Worm (Caenorhabditis elegans) whole organism, L1 larva: ENCODE data around the gene vglu-2.

Source experiments
- C34B4.2 ChIP-seq: sonication (generic microtip); optimal IDR thresholded peaks from 2 replicates; lab custom pipeline; 2017; ENCODE audit warnings: mild to moderate bottlenecking, missing genetic modification characterization, missing compliant biosample characterization
- F16B12.6 ChIP-seq: fragments of 150-350 bp; optimal IDR thresholded peaks from 2 replicates; lab custom pipeline; 2014; ENCODE audit warnings: missing biosample characterization, missing genetic modification characterization
- blmp-1 ChIP-seq: fragments of 150-350 bp; optimal IDR thresholded peaks from 2 replicates; lab custom pipeline; 2014; ENCODE audit warnings: missing biosample characterization, missing genetic modification characterization
- ceh-8 ChIP-seq: fragments of 200-800 bp; sonication (Bioruptor generic); optimal IDR thresholded peaks from 2 replicates; lab custom pipeline; 2018; ENCODE audit warnings: mild to moderate bottlenecking, missing genetic modification characterization, moderate library complexity, missing compliant biosample characterization
- ceh-82 ChIP-seq, 3 experiments: fragments of 150-350 bp in 1 of 3; sonication (generic microtip) in 2 of 3; optimal IDR thresholded peaks; 2 replicates each; lab custom pipeline; 2014 to 2017; ENCODE audit warnings: missing biosample characterization in 3 of 3, missing genetic modification characterization in 3 of 3
- ceh-88 ChIP-seq: fragments of 200-800 bp; sonication (Bioruptor generic); IDR thresholded peaks from 2 replicates; pipeline ENCODE4 v1.3.6; 2022; ENCODE audit warnings: missing genetic modification characterization, missing compliant biosample characterization
- ces-1 ChIP-seq: fragments of 150-350 bp; optimal IDR thresholded peaks from 2 replicates; lab custom pipeline; 2014; ENCODE audit warnings: missing biosample characterization, missing genetic modification reagents, missing genetic modification characterization
- dpl-1 ChIP-seq, 3 experiments: fragments of 150-350 bp in 2 of 3; sonication (generic microtip) in 1 of 3; optimal IDR thresholded peaks; 2 replicates each; lab custom pipeline; 2014 to 2017; ENCODE audit warnings: missing biosample characterization in 3 of 3, missing genetic modification characterization in 3 of 3, missing genetic modification reagents in 3 of 3
- efl-1 ChIP-seq, 4 experiments: fragments of 150-350 bp; optimal IDR thresholded peaks in 3 of 4; peaks in 1 of 4; 1 replicate in 1 of 4; 2 replicates in 3 of 4; lab custom pipeline; 2014; ENCODE audit warnings: missing biosample characterization in 2 of 4, missing genetic modification characterization in 2 of 4, missing genetic modification reagents in 2 of 4
- efl-3 ChIP-seq: fragments of 200-800 bp; sonication (Bioruptor generic); optimal IDR thresholded peaks from 2 replicates; lab custom pipeline; 2018; ENCODE audit warnings: mild to moderate bottlenecking, missing genetic modification characterization, missing compliant biosample characterization
- elt-3 ChIP-seq, 6 experiments: fragments of 150-350 bp in 1 of 6; sonication (generic microtip); optimal IDR thresholded peaks; 2 replicates each; lab custom pipeline; 2017 to 2018; ENCODE audit warnings: missing biosample characterization in 6 of 6, missing genetic modification characterization in 6 of 6, inconsistent platforms in 1 of 6
- fkh-10 ChIP-seq: sonication (generic microtip); optimal IDR thresholded peaks from 2 replicates; lab custom pipeline; 2017; ENCODE audit warnings: missing biosample characterization, missing genetic modification reagents, missing genetic modification characterization
- fkh-8 ChIP-seq: sonication (generic microtip); optimal IDR thresholded peaks from 2 replicates; lab custom pipeline; 2016; ENCODE audit warnings: mild to moderate bottlenecking, missing genetic modification characterization, missing compliant biosample characterization
- grh-1 ChIP-seq: fragments of 200-800 bp; sonication (Bioruptor generic); IDR thresholded peaks from 2 replicates; pipeline ENCODE4 v1.3.6; 2022; ENCODE audit warnings: missing genetic modification reagents, missing genetic modification characterization, missing compliant biosample characterization
- hlh-17 ChIP-seq: fragments of 200-800 bp; sonication (Bioruptor generic); optimal IDR thresholded peaks from 2 replicates; lab custom pipeline; 2018; ENCODE audit warnings: missing genetic modification characterization, mild to moderate bottlenecking, missing compliant biosample characterization, moderate library complexity, borderline replicate concordance
- hlh-4 ChIP-seq: sonication (generic microtip); optimal IDR thresholded peaks from 2 replicates; lab custom pipeline; 2016; ENCODE audit warnings: mild to moderate bottlenecking, missing genetic modification characterization, missing compliant biosample characterization
- hpl-2 ChIP-seq: fragments of 150-350 bp; optimal IDR thresholded peaks from 2 replicates; lab custom pipeline; 2014; ENCODE audit warnings: missing biosample characterization, missing genetic modification reagents, missing genetic modification characterization
- jun-1 ChIP-seq: fragments of 150-350 bp; optimal IDR thresholded peaks from 2 replicates; lab custom pipeline; 2014; ENCODE audit warnings: missing biosample characterization, missing genetic modification reagents, missing genetic modification characterization
- lin-14 ChIP-seq: fragments of 200-800 bp; sonication (Bioruptor generic); optimal IDR thresholded peaks from 2 replicates; lab custom pipeline; 2018; ENCODE audit warnings: mild to moderate bottlenecking, missing genetic modification characterization, moderate library complexity, missing compliant biosample characterization
- lin-35 ChIP-seq, 2 experiments: fragments of 150-350 bp; optimal IDR thresholded peaks; 2 replicates each; lab custom pipeline; 2014; ENCODE audit warnings: missing biosample characterization in 2 of 2, missing genetic modification characterization in 2 of 2, missing genetic modification reagents in 2 of 2
- lir-3 ChIP-seq: sonication (generic microtip); optimal IDR thresholded peaks from 2 replicates; lab custom pipeline; 2016; ENCODE audit warnings: mild to moderate bottlenecking, missing genetic modification characterization, moderate library complexity, missing compliant biosample characterization; ENCODE audit not compliant: poor library complexity
- mab-9 ChIP-seq: fragments of 200-800 bp; sonication (Bioruptor generic); IDR thresholded peaks from 2 replicates; pipeline ENCODE4 v1.3.6; 2022; ENCODE audit warnings: missing genetic modification reagents, missing genetic modification characterization, missing compliant biosample characterization
- mep-1 ChIP-seq: fragments of 150-350 bp; optimal IDR thresholded peaks from 2 replicates; lab custom pipeline; 2014; ENCODE audit warnings: missing biosample characterization, missing genetic modification characterization
- nhr-20 ChIP-seq: sonication (generic microtip); optimal IDR thresholded peaks from 2 replicates; lab custom pipeline; 2016; ENCODE audit warnings: mild to moderate bottlenecking, missing genetic modification characterization, missing compliant biosample characterization
- nhr-28 ChIP-seq: fragments of 150-350 bp; optimal IDR thresholded peaks from 2 replicates; lab custom pipeline; 2014; ENCODE audit warnings: missing biosample characterization, missing genetic modification characterization
- nhr-71 ChIP-seq: sonication (generic microtip); optimal IDR thresholded peaks from 2 replicates; lab custom pipeline; 2016; ENCODE audit warnings: mild to moderate bottlenecking, missing genetic modification characterization, moderate library complexity, missing compliant biosample characterization
- nhr-76 ChIP-seq: sonication (generic microtip); optimal IDR thresholded peaks from 2 replicates; lab custom pipeline; 2017; ENCODE audit warnings: missing biosample characterization, missing genetic modification characterization
- nhr-85 ChIP-seq: sonication (generic microtip); peaks from one replicate; lab custom pipeline; 2016; ENCODE audit warnings: missing genetic modification characterization, inconsistent platforms, missing compliant biosample characterization
- skn-1 ChIP-seq: fragments of 150-350 bp; optimal IDR thresholded peaks from 2 replicates; lab custom pipeline; 2014; ENCODE audit warnings: missing biosample characterization, missing genetic modification characterization
- snu-23 ChIP-seq: sonication (generic microtip); optimal IDR thresholded peaks from 2 replicates; lab custom pipeline; 2016; ENCODE audit warnings: missing genetic modification characterization, missing compliant biosample characterization
- sox-4 ChIP-seq: sonication (generic microtip); optimal IDR thresholded peaks from 2 replicates; lab custom pipeline; 2016; ENCODE audit warnings: missing genetic modification characterization, missing compliant biosample characterization
- sptf-1 ChIP-seq: fragments of 150-350 bp; optimal IDR thresholded peaks from 2 replicates; lab custom pipeline; 2014; ENCODE audit warnings: missing biosample characterization, missing genetic modification characterization
- sup-37 ChIP-seq: fragments of 200-800 bp; sonication (Bioruptor generic); optimal IDR thresholded peaks from 2 replicates; lab custom pipeline; 2018; ENCODE audit warnings: mild to moderate bottlenecking, missing genetic modification characterization, missing compliant biosample characterization
- vab-15 ChIP-seq: sonication (generic microtip); optimal IDR thresholded peaks from 2 replicates; lab custom pipeline; 2017; ENCODE audit warnings: missing genotype, mild to moderate bottlenecking, missing genetic modification characterization, missing compliant biosample characterization
- ztf-11 ChIP-seq, 2 experiments: sonication (generic microtip); optimal IDR thresholded peaks; 2 replicates each; lab custom pipeline; 2016 to 2017; ENCODE audit warnings: missing genetic modification characterization in 2 of 2, missing biosample characterization in 1 of 2, missing compliant biosample characterization in 1 of 2
- ztf-4 ChIP-seq: fragments of 150-350 bp; optimal IDR thresholded peaks from 2 replicates; lab custom pipeline; 2014; ENCODE audit warnings: missing biosample characterization, missing genetic modification characterization

Gene vglu-2

DNA sequence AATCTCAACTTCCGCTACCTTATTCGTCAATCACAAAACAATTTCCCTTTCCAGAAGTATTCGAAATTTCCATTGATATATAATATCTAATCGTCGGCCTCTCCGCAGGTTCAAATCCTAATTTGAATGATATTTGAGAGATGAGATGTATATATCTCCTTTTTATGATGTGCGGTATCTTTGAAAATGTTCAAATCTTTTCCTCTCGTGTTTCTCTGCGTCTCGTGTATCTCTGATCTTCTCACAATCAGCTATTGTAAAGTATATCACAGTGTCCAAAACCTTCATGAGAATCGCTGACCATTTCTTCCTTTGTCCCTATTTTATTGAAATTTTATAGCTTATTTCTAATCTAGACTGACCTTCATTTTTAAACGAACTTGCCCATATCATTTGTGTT lies 5.1 kb upstream of the vglu-2 start:
- no peak for TF ChIP-seq skn-1
- peak; percentile 3 for TF ChIP-seq lin-14 (GFP tag; lab: Kevin White, UChicago)
- TF ChIP-seq ceh-88 (GFP tag; lab: Robert Waterston, UW), result no peak
- TF ChIP-seq ztf-4 (tag; lab: Kevin White, UChicago), result no peak
- peak; percentile 73 for TF ChIP-seq nhr-85
- TF ChIP-seq blmp-1 (tag; lab: Kevin White, UChicago), result peak; percentile 48
- TF ChIP-seq elt-3 (tag; optimal IDR thresholded peaks at IDR 0.05; lab: Kevin White, UChicago), result peak in 4 of 6 experiments; percentile 11 to 59 (median 32)
- no peak for TF ChIP-seq efl-3 (GFP tag; lab: Kevin White, UChicago)
- TF ChIP-seq hlh-17 (GFP tag; lab: Kevin White, UChicago), result no peak
- no peak for TF ChIP-seq mep-1 (tag; lab: Kevin White, UChicago)
- no peak for TF ChIP-seq hlh-4 (tag; lab: Kevin White, UChicago)

DNA sequence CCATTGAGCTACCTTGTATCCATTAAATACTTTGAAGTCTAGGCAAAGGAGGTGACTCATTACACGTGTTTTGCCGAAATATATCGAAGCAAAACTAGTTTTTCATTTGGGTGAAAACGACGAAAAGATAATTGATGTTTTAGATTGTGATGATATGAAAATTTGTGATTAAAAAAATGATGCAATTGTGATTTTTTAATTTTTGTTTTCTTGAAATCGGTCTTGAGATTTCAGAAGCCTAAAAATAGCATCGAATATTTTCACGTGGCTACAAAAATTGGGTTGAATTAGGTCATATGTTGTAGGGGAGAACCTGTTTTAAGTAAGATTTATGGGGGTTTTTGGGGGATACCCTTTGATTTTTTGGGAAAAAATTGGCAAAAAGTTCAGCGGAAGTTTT lies 4.4 kb upstream of the vglu-2 start:
- no peak for TF ChIP-seq lir-3 (tag; lab: Kevin White, UChicago)
- peak; percentile 9 for TF ChIP-seq lin-14 (GFP tag; lab: Kevin White, UChicago)
- TF ChIP-seq nhr-28, result no peak
- TF ChIP-seq lin-35 (GFP tag; optimal IDR thresholded peaks at IDR 0.05; lab: Kevin White, UChicago), result peak in 1 of 2 experiments; percentile 52
- TF ChIP-seq nhr-76, result no peak
- TF ChIP-seq nhr-71 (tag; lab: Kevin White, UChicago), result peak; percentile 51
- no peak for TF ChIP-seq ces-1 (GFP tag; lab: Kevin White, UChicago)
- TF ChIP-seq dpl-1 (GFP tag; optimal IDR thresholded peaks at IDR 0.05; lab: Kevin White, UChicago), result no peak
- TF ChIP-seq sup-37 (GFP tag; lab: Kevin White, UChicago), result no peak
- TF ChIP-seq nhr-85, result peak; percentile 95
- peak; percentile 3 for TF ChIP-seq snu-23
- no peak for TF ChIP-seq mab-9
- TF ChIP-seq sox-4 (tag; lab: Kevin White, UChicago), result no peak
- TF ChIP-seq F16B12.6 (tag; lab: Kevin White, UChicago), result no peak
- peak; percentile 41; the same call in 1 of the 2 replicates for TF ChIP-seq grh-1 (GFP tag; lab: Robert Waterston, UW)
- TF ChIP-seq vab-15, result peak; percentile 60
- no peak for TF ChIP-seq ztf-11 (tag; optimal IDR thresholded peaks at IDR 0.05; lab: Kevin White, UChicago)
- no peak for TF ChIP-seq ceh-82 (tag; optimal IDR thresholded peaks at IDR 0.05; lab: Kevin White, UChicago)
- TF ChIP-seq nhr-20 (tag; lab: Kevin White, UChicago), result peak; percentile 53
- TF ChIP-seq efl-1 (optimal IDR thresholded peaks at IDR 0.05; lab: Kevin White, UChicago), result no peak
- peak in 1 of 2 experiments; percentile 93 for TF ChIP-seq efl-1 (GFP tag; optimal IDR thresholded peaks at IDR 0.05 in 1 of 2; lab: Kevin White, UChicago)
- peak in 2 of 6 experiments; percentile 20 to 59 for TF ChIP-seq elt-3 (tag; optimal IDR thresholded peaks at IDR 0.05; lab: Kevin White, UChicago)
- no peak for TF ChIP-seq fkh-10 (GFP tag; lab: Kevin White, UChicago)
- TF ChIP-seq blmp-1 (tag; lab: Kevin White, UChicago), result peak; percentile 23
- TF ChIP-seq sptf-1, result no peak

DNA sequence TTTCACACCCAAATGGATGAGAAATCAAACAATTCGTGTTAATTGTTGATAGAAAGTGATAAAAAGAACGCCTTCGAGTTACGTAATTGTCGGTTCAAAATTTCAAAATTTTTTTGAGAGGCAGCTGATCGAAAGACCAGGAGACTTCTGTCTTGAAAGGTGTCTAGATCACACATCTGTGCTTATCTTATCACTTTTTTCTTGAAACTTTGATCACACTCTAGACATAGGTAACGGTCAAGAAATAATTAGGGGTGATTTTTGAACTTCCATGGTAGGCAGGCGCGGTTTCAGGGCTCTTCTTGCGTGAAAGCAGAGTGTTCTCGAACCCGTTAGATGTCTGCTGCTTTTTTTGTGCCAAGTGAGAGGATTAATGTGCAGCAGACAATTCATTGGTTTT lies 1.6 kb upstream of the vglu-2 start:
- TF ChIP-seq fkh-8 (tag; lab: Kevin White, UChicago) (no peak), elt-3 (tag; optimal IDR thresholded peaks at IDR 0.05; lab: Kevin White, UChicago) (peak in 2 of 6 experiments; percentile 32 to 78), nhr-85 (peak; percentile 72)

DNA sequence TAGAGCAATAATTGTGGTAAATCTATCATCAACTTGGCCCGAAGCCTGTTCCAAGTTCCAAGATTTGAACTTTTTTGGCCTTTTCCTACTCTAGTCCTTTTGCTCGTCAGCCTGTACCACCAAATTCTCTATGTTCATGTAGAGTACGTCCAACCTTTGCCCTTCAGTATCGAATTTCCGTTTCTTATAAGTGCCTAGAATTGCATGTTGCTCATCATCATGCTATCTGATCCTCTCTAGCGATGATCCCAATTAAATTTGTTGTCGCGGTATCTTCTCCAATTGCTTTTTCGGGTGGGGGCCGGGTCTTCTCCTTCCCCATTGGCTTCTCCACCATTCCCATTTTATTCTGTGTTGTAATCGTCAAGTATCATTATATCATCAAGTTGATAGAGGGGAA lies 991 bp upstream of the vglu-2 start:
- TF ChIP-seq hpl-2 (no peak), C34B4.2 (tag; lab: Kevin White, UChicago) (no peak), snu-23 (no peak), lir-3 (tag; lab: Kevin White, UChicago) (no peak), ceh-8 (GFP tag; lab: Kevin White, UChicago) (no peak), jun-1 (tag; lab: Kevin White, UChicago) (no peak)
- TF ChIP-seq, all 84 proteins: peak for 0
